Worm (Caenorhabditis elegans) whole organism, L3 larva: ENCODE data around the gene Y42H9AR.5.
"Not testable (repeated sequence)": the region's sequence is repeated elsewhere in the genome, so short reads cannot be mapped to it uniquely, and the experiment has no call there.

Experiments
- ZK546.5 ChIP-seq: sonication (generic microtip); optimal IDR thresholded peaks from 2 replicates; lab custom pipeline; 2017; ENCODE audit warnings: missing biosample characterization, missing genetic modification characterization
- aly-2 ChIP-seq: fragments of 150-350 bp; optimal IDR thresholded peaks from 2 replicates; lab custom pipeline; 2014; ENCODE audit warnings: missing biosample characterization, missing genetic modification characterization
- ceh-16 ChIP-seq: sonication (generic microtip); optimal IDR thresholded peaks from 2 replicates; lab custom pipeline; 2017; ENCODE audit warnings: missing biosample characterization, missing genetic modification characterization
- ceh-28 ChIP-seq: fragments of 150-350 bp; optimal IDR thresholded peaks from 2 replicates; lab custom pipeline; 2014; ENCODE audit warnings: missing biosample characterization, missing genetic modification reagents, missing genetic modification characterization
- ceh-82 ChIP-seq: fragments of 150-350 bp; optimal IDR thresholded peaks from 2 replicates; lab custom pipeline; 2014; ENCODE audit warnings: missing biosample characterization, missing genetic modification characterization
- ceh-9 ChIP-seq: sonication (generic microtip); optimal IDR thresholded peaks from 2 replicates; lab custom pipeline; 2018; ENCODE audit warnings: missing biosample characterization, missing genetic modification characterization
- daf-12 ChIP-seq: fragments of 150-350 bp; optimal IDR thresholded peaks from 2 replicates; lab custom pipeline; 2014; ENCODE audit warnings: missing biosample characterization, missing genetic modification reagents, missing genetic modification characterization
- egl-27 ChIP-seq: sonication (generic microtip); optimal IDR thresholded peaks from 4 replicates; lab custom pipeline; 2017; ENCODE audit warnings: missing biosample characterization, missing genetic modification reagents, missing genetic modification characterization
- egl-5 ChIP-seq: fragments of 150-350 bp; optimal IDR thresholded peaks from 2 replicates; lab custom pipeline; 2017; ENCODE audit warnings: missing biosample characterization, missing genetic modification reagents, missing genetic modification characterization, inconsistent platforms
- elt-1 ChIP-seq: fragments of 150-350 bp; optimal IDR thresholded peaks from 2 replicates; lab custom pipeline; 2014; ENCODE audit warnings: missing biosample characterization, missing genetic modification characterization
- elt-2 ChIP-seq: sonication (generic microtip); optimal IDR thresholded peaks from 2 replicates; lab custom pipeline; 2016; ENCODE audit warnings: missing genetic modification reagents, mild to moderate bottlenecking, missing genetic modification characterization, missing compliant biosample characterization
- elt-3 ChIP-seq, 3 experiments: fragments of 150-350 bp in 1 of 3; sonication (generic microtip) in 2 of 3; optimal IDR thresholded peaks; 2 replicates in 2 of 3; 4 replicates in 1 of 3; lab custom pipeline; 2014 to 2017; ENCODE audit warnings: missing biosample characterization in 3 of 3, missing genetic modification characterization in 3 of 3
- fkh-10 ChIP-seq: sonication (generic microtip); optimal IDR thresholded peaks from 2 replicates; lab custom pipeline; 2017; ENCODE audit warnings: missing biosample characterization, missing genetic modification reagents, missing genetic modification characterization
- fkh-2 ChIP-seq: fragments of 150-350 bp; optimal IDR thresholded peaks from 2 replicates; lab custom pipeline; 2014; ENCODE audit warnings: missing biosample characterization, missing genetic modification reagents, missing genetic modification characterization
- fos-1 ChIP-seq: fragments of 150-350 bp; optimal IDR thresholded peaks from 2 replicates; lab custom pipeline; 2014; ENCODE audit warnings: missing biosample characterization, missing genetic modification characterization
- hmg-11 ChIP-seq: sonication (generic microtip); optimal IDR thresholded peaks from 2 replicates; lab custom pipeline; 2016; ENCODE audit warnings: missing genetic modification characterization, missing compliant biosample characterization
- jun-1 ChIP-seq: fragments of 150-350 bp; optimal IDR thresholded peaks from 2 replicates; lab custom pipeline; 2014; ENCODE audit warnings: missing biosample characterization, missing genetic modification reagents, missing genetic modification characterization
- lin-39 ChIP-seq: fragments of 150-350 bp; optimal IDR thresholded peaks from 2 replicates; lab custom pipeline; 2018; ENCODE audit warnings: missing biosample characterization, missing genetic modification reagents, missing genetic modification characterization
- mdl-1 ChIP-seq: fragments of 150-350 bp; optimal IDR thresholded peaks from 2 replicates; lab custom pipeline; 2014; ENCODE audit warnings: missing biosample characterization, missing genetic modification characterization
- mml-1 ChIP-seq: fragments of 150-350 bp; sonication (generic microtip); optimal IDR thresholded peaks from 3 replicates; lab custom pipeline; 2014; ENCODE audit warnings: missing biosample characterization, missing genetic modification characterization
- nfya-1 ChIP-seq: sonication (generic microtip); optimal IDR thresholded peaks from 2 replicates; lab custom pipeline; 2017; ENCODE audit warnings: missing genetic modification characterization, mild to moderate bottlenecking, missing compliant biosample characterization, antibody characterized with exemption, moderate library complexity; ENCODE audit not compliant: insufficient read depth
- nhr-12 ChIP-seq: fragments of 150-350 bp; optimal IDR thresholded peaks from 2 replicates; lab custom pipeline; 2014; ENCODE audit warnings: missing biosample characterization, missing genetic modification characterization
- nhr-23 ChIP-seq: fragments of 150-350 bp; optimal IDR thresholded peaks from 2 replicates; lab custom pipeline; 2014; ENCODE audit warnings: missing biosample characterization, missing genetic modification reagents, missing genetic modification characterization
- nhr-237 ChIP-seq: fragments of 150-350 bp; optimal IDR thresholded peaks from 2 replicates; lab custom pipeline; 2014; ENCODE audit warnings: missing biosample characterization, missing genetic modification characterization
- nhr-25 ChIP-seq: sonication (generic microtip); optimal IDR thresholded peaks from 2 replicates; lab custom pipeline; 2017; ENCODE audit warnings: missing biosample characterization, missing genetic modification characterization
- nhr-28 ChIP-seq: fragments of 150-350 bp; optimal IDR thresholded peaks from 2 replicates; lab custom pipeline; 2014; ENCODE audit warnings: missing biosample characterization, missing genetic modification characterization
- nhr-43 ChIP-seq: sonication (generic microtip); optimal IDR thresholded peaks from 2 replicates; lab custom pipeline; 2016; ENCODE audit warnings: mild to moderate bottlenecking, missing genetic modification characterization, missing compliant biosample characterization; ENCODE audit not compliant: poor library complexity, severe bottlenecking
- nhr-67 ChIP-seq: fragments of 150-350 bp; optimal IDR thresholded peaks from 2 replicates; lab custom pipeline; 2014; ENCODE audit warnings: missing biosample characterization, missing genetic modification characterization
- nhr-77 ChIP-seq: fragments of 150-350 bp; optimal IDR thresholded peaks from 2 replicates; lab custom pipeline; 2014; ENCODE audit warnings: missing biosample characterization, missing genetic modification characterization
- pha-4 ChIP-seq: fragments of 150-350 bp; optimal IDR thresholded peaks from 2 replicates; lab custom pipeline; 2014; ENCODE audit warnings: missing biosample characterization, missing genetic modification reagents, missing genetic modification characterization
- pqm-1 ChIP-seq: fragments of 150-350 bp; optimal IDR thresholded peaks from 2 replicates; lab custom pipeline; 2017; ENCODE audit warnings: missing biosample characterization, missing genetic modification characterization, inconsistent platforms
- snpc-4 ChIP-seq: fragments of 150-350 bp; optimal IDR thresholded peaks from 2 replicates; lab custom pipeline; 2014; ENCODE audit warnings: missing biosample characterization, missing genetic modification characterization
- tbx-2 ChIP-seq: sonication (generic microtip); optimal IDR thresholded peaks from 2 replicates; lab custom pipeline; 2016; ENCODE audit warnings: mild to moderate bottlenecking, missing genetic modification characterization, missing compliant biosample characterization
- unc-39 ChIP-seq: sonication (generic microtip); optimal IDR thresholded peaks from 4 replicates; lab custom pipeline; 2017; ENCODE audit warnings: missing biosample characterization, missing genetic modification characterization
- unc-62 ChIP-seq: fragments of 150-350 bp; sonication (generic microtip); optimal IDR thresholded peaks from 4 replicates; lab custom pipeline; 2014; ENCODE audit warnings: missing biosample characterization, missing genetic modification reagents, missing genetic modification characterization
- zag-1 ChIP-seq: fragments of 150-350 bp; optimal IDR thresholded peaks from 2 replicates; lab custom pipeline; 2014; ENCODE audit warnings: missing biosample characterization, missing genetic modification characterization
- ztf-11 ChIP-seq: fragments of 150-350 bp; optimal IDR thresholded peaks from 2 replicates; lab custom pipeline; 2014; ENCODE audit warnings: missing biosample characterization, missing genetic modification characterization
- ztf-4 ChIP-seq: fragments of 150-350 bp; optimal IDR thresholded peaks from 2 replicates; lab custom pipeline; 2014; ENCODE audit warnings: missing biosample characterization, missing genetic modification characterization

Gene Y42H9AR.5

DNA sequence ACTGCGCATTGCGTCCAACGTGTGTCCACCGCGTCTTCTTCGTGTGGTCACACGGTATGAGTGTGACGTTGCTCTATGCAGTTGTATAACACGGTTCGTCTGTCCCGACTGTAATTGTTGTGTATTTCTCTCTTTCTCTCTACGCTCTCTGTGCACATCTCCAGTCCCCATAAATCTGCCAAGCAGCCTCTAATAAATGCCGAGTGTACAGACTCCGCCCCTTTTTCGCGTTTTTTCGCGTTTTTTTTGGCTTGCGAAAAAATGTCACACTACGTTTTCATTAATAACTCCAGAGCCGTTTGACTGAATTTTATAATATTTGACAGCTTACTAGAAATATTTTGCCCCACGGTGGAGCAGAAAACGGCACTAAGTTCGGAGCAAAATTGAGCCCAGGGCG, 20.0 kb downstream of the Y42H9AR.5 start, which contains the start of gene erp-44.3:
Gene erp-44.3, plus strand, starts transcription at position 301 of the 400 bp plus-strand sequence.
- not testable (repeated sequence) for TF ChIP-seq egl-27 (tag; lab: Kevin White, UChicago); fkh-10 (GFP tag; lab: Kevin White, UChicago); nhr-77 (tag; lab: Kevin White, UChicago)

DNA sequence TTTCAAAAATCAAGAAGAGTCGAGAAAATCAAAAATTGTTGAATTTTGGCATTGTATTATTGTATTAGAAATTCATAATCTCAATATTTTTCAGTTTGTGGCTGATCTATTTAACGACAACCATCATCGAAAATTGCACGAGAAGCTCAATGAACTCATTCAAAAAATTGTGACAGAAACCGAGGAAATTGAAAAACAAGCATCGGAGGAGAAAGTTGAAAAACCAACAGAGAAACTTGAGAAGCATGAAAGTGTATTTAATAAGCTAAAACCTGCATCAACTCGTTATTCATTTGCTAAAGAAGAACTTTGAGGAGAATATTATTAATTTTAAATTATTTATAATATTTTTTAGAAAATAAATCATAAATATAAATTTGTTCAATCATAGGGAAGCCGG, 24.6 kb downstream of the Y42H9AR.5 start, which contains the start of gene ceph-41:
Gene ceph-41, plus strand, starts transcription at position 301 of the 400 bp plus-strand sequence.
- TF ChIP-seq fkh-2, result no peak
- TF ChIP-seq unc-39 (tag; lab: Kevin White, UChicago), result no peak
- no peak for TF ChIP-seq lin-39 (tag; lab: Kevin White, UChicago)
- TF ChIP-seq, all 47 proteins: peak for 0

ce11 chrIV:8127430-8127829, 25.1 kb downstream of the Y42H9AR.5 start:
- TF ChIP-seq nhr-237 (no peak), egl-5 (tag; lab: Kevin White, UChicago) (no peak)

DNA sequence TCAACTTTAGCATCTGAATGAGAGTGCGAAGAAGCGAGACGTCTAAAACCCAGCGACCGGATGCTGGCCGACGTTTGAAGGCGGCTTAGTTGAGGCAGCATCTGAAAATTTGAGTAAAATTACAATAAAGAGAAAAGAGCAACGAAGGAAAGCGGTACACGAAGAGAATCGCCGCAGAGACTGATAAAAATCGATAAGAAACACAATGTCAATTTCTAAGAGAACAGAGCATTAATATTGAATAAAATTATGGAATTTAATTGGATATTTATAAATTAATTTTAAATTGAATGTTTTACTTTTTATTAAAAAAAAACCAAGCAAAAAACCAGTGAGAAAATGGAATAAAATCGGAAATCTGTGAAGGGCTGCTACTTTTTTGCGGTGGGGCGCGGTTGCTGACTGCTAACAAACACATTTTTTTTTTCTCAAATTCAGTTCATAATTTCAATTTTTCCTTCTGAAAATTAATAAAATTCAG, 27.8 kb downstream of the Y42H9AR.5 start, which contains the start of the genes ndub-11 and moc-3:
Gene ndub-11, minus strand, starts transcription at position 101 of the 481 bp plus-strand sequence.
Gene moc-3, plus strand, starts transcription at position 431 of the 481 bp plus-strand sequence.
- TF ChIP-seq pha-4 (tag; lab: Kevin White, UChicago), result no peak
- TF ChIP-seq nfya-1 (tag; lab: Kevin White, UChicago), result peak; percentile 11
- TF ChIP-seq aly-2 (tag; lab: Kevin White, UChicago), result no peak
- no peak for TF ChIP-seq ztf-11 (tag; lab: Kevin White, UChicago)
- peak; percentile 12 for TF ChIP-seq snpc-4
- TF ChIP-seq, all 47 proteins: peak for 2

DNA sequence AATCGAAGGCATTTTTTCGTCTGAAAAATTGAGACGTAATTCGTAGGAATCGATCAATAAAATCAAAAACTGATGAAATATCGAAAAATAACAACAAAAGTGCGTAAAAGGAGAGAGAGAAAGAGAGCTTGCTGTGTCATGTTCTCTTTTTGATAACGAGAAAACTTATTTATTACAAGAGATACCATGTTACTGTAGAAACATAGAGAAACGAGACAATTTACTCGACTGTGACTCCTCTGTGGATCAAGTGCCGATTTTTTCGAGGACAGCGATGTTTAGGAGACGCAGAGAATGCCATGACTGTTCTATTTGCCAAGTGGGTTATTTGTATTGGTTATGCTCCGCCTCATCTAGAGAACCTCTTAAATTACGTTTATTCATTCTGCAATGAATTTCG, 31.2 kb downstream of the Y42H9AR.5 start, which contains the start of gene sph-1:
Gene sph-1, minus strand, starts transcription at position 23 of the 400 bp plus-strand sequence.
- TF ChIP-seq elt-2 (tag; lab: Kevin White, UChicago) (peak; percentile 73), nhr-237 (no peak), ztf-4 (tag; lab: Kevin White, UChicago) (no peak), nfya-1 (tag; lab: Kevin White, UChicago) (peak; percentile 25), mml-1 (no peak), zag-1 (tag; lab: Kevin White, UChicago) (no peak), nhr-12 (tag; lab: Kevin White, UChicago) (no peak), fkh-2 (no peak), ceh-28 (peak; percentile 59), fkh-10 (GFP tag; lab: Kevin White, UChicago) (no peak), elt-1 (tag; lab: Kevin White, UChicago) (no peak), pqm-1 (tag; lab: Kevin White, UChicago) (peak; percentile 55), jun-1 (tag; lab: Kevin White, UChicago) (peak; percentile 21), aly-2 (tag; lab: Kevin White, UChicago) (no peak), nhr-67 (tag; lab: Kevin White, UChicago) (no peak), pha-4 (tag; lab: Kevin White, UChicago) (peak; percentile 94), nhr-43 (tag; lab: Kevin White, UChicago) (peak; percentile 47), nhr-28 (tag; lab: Kevin White, UChicago) (no peak), nhr-23 (peak; percentile 36), egl-27 (tag; lab: Kevin White, UChicago) (peak; percentile 55)

- no peak for TF ChIP-seq ztf-11 (tag; lab: Kevin White, UChicago)
- no peak for TF ChIP-seq nhr-237
- TF ChIP-seq nhr-77 (tag; lab: Kevin White, UChicago), result no peak
- TF ChIP-seq fkh-10 (GFP tag; lab: Kevin White, UChicago), result no peak
- TF ChIP-seq jun-1 (tag; lab: Kevin White, UChicago), result no peak
- no peak for TF ChIP-seq elt-3 (tag; optimal IDR thresholded peaks at IDR 0.05; lab: Kevin White, UChicago)
- no peak for TF ChIP-seq ceh-9
- no peak for TF ChIP-seq tbx-2 (tag; lab: Kevin White, UChicago)
- TF ChIP-seq daf-12 (tag; lab: Kevin White, UChicago), result no peak
- TF ChIP-seq ceh-82, result no peak
- TF ChIP-seq ZK546.5 (tag; lab: Kevin White, UChicago), result no peak
- no peak for TF ChIP-seq elt-1 (tag; lab: Kevin White, UChicago)
- no peak for TF ChIP-seq nhr-43 (tag; lab: Kevin White, UChicago)
- no peak for TF ChIP-seq ceh-28
- no peak for TF ChIP-seq egl-27 (tag; lab: Kevin White, UChicago)
- peak; percentile 71 for TF ChIP-seq hmg-11
- peak; percentile 75 for TF ChIP-seq pha-4 (tag; lab: Kevin White, UChicago)
- no peak for TF ChIP-seq nhr-12 (tag; lab: Kevin White, UChicago)
- peak; percentile 70 for TF ChIP-seq lin-39 (tag; lab: Kevin White, UChicago)
- TF ChIP-seq fkh-2, result no peak
- no peak for TF ChIP-seq ztf-4 (tag; lab: Kevin White, UChicago)
- TF ChIP-seq fos-1 (tag; lab: Kevin White, UChicago), result no peak
- TF ChIP-seq mdl-1 (tag; lab: Kevin White, UChicago), result no peak
- TF ChIP-seq unc-62, result no peak
- TF ChIP-seq nhr-25 (tag; lab: Kevin White, UChicago), result peak; percentile 55
- no peak for TF ChIP-seq ceh-16
- TF ChIP-seq unc-39 (tag; lab: Kevin White, UChicago), result no peak
Observed at ce11 chrIV:8136005-8136512, 33.7 kb downstream of the Y42H9AR.5 start, which contains the start of the genes isp-1 and islo-1. Gene isp-1 (minus strand): TSS chrIV:8136055. Gene islo-1 (plus strand): TSS chrIV:8136389.
